Worm (Caenorhabditis elegans) whole organism, L3 larva: Measurements from ENCODE around the gene dhs-14.

Source experiments
- R02D3.7 ChIP-seq: fragments of 150-350 bp; optimal IDR thresholded peaks from 2 replicates; lab custom pipeline; 2014; ENCODE audit warnings: missing biosample characterization, missing genetic modification characterization
- ZK546.5 ChIP-seq: sonication (generic microtip); optimal IDR thresholded peaks from 2 replicates; lab custom pipeline; 2017; ENCODE audit warnings: missing biosample characterization, missing genetic modification characterization
- aly-2 ChIP-seq: fragments of 150-350 bp; optimal IDR thresholded peaks from 2 replicates; lab custom pipeline; 2014; ENCODE audit warnings: missing biosample characterization, missing genetic modification characterization
- ceh-82 ChIP-seq: fragments of 150-350 bp; optimal IDR thresholded peaks from 2 replicates; lab custom pipeline; 2014; ENCODE audit warnings: missing biosample characterization, missing genetic modification characterization
- ceh-9 ChIP-seq: sonication (generic microtip); optimal IDR thresholded peaks from 2 replicates; lab custom pipeline; 2018; ENCODE audit warnings: missing biosample characterization, missing genetic modification characterization
- daf-12 ChIP-seq: fragments of 150-350 bp; optimal IDR thresholded peaks from 2 replicates; lab custom pipeline; 2014; ENCODE audit warnings: missing biosample characterization, missing genetic modification reagents, missing genetic modification characterization
- egl-27 ChIP-seq: sonication (generic microtip); optimal IDR thresholded peaks from 4 replicates; lab custom pipeline; 2017; ENCODE audit warnings: missing biosample characterization, missing genetic modification reagents, missing genetic modification characterization
- egl-5 ChIP-seq: fragments of 150-350 bp; optimal IDR thresholded peaks from 2 replicates; lab custom pipeline; 2017; ENCODE audit warnings: missing biosample characterization, missing genetic modification reagents, missing genetic modification characterization, inconsistent platforms
- elt-3 ChIP-seq, 3 experiments: fragments of 150-350 bp in 1 of 3; sonication (generic microtip) in 2 of 3; optimal IDR thresholded peaks; 2 replicates in 2 of 3; 4 replicates in 1 of 3; lab custom pipeline; 2014 to 2017; ENCODE audit warnings: missing biosample characterization in 3 of 3, missing genetic modification characterization in 3 of 3
- fkh-10 ChIP-seq: sonication (generic microtip); optimal IDR thresholded peaks from 2 replicates; lab custom pipeline; 2017; ENCODE audit warnings: missing biosample characterization, missing genetic modification reagents, missing genetic modification characterization
- fos-1 ChIP-seq: fragments of 150-350 bp; optimal IDR thresholded peaks from 2 replicates; lab custom pipeline; 2014; ENCODE audit warnings: missing biosample characterization, missing genetic modification characterization
- hmg-11 ChIP-seq: sonication (generic microtip); optimal IDR thresholded peaks from 2 replicates; lab custom pipeline; 2016; ENCODE audit warnings: missing genetic modification characterization, missing compliant biosample characterization
- jun-1 ChIP-seq: fragments of 150-350 bp; optimal IDR thresholded peaks from 2 replicates; lab custom pipeline; 2014; ENCODE audit warnings: missing biosample characterization, missing genetic modification reagents, missing genetic modification characterization
- lin-39 ChIP-seq: fragments of 150-350 bp; optimal IDR thresholded peaks from 2 replicates; lab custom pipeline; 2018; ENCODE audit warnings: missing biosample characterization, missing genetic modification reagents, missing genetic modification characterization
- mdl-1 ChIP-seq: fragments of 150-350 bp; optimal IDR thresholded peaks from 2 replicates; lab custom pipeline; 2014; ENCODE audit warnings: missing biosample characterization, missing genetic modification characterization
- mml-1 ChIP-seq: fragments of 150-350 bp; sonication (generic microtip); optimal IDR thresholded peaks from 3 replicates; lab custom pipeline; 2014; ENCODE audit warnings: missing biosample characterization, missing genetic modification characterization
- nfya-1 ChIP-seq: sonication (generic microtip); optimal IDR thresholded peaks from 2 replicates; lab custom pipeline; 2017; ENCODE audit warnings: missing genetic modification characterization, mild to moderate bottlenecking, missing compliant biosample characterization, antibody characterized with exemption, moderate library complexity; ENCODE audit not compliant: insufficient read depth
- nhr-12 ChIP-seq: fragments of 150-350 bp; optimal IDR thresholded peaks from 2 replicates; lab custom pipeline; 2014; ENCODE audit warnings: missing biosample characterization, missing genetic modification characterization
- nhr-23 ChIP-seq: fragments of 150-350 bp; optimal IDR thresholded peaks from 2 replicates; lab custom pipeline; 2014; ENCODE audit warnings: missing biosample characterization, missing genetic modification reagents, missing genetic modification characterization
- nhr-237 ChIP-seq: fragments of 150-350 bp; optimal IDR thresholded peaks from 2 replicates; lab custom pipeline; 2014; ENCODE audit warnings: missing biosample characterization, missing genetic modification characterization
- nhr-67 ChIP-seq: fragments of 150-350 bp; optimal IDR thresholded peaks from 2 replicates; lab custom pipeline; 2014; ENCODE audit warnings: missing biosample characterization, missing genetic modification characterization
- nhr-76 ChIP-seq: fragments of 150-350 bp; sonication (generic microtip); optimal IDR thresholded peaks from 5 replicates; lab custom pipeline; 2014; ENCODE audit warnings: missing biosample characterization, missing genetic modification characterization
- nhr-77 ChIP-seq: fragments of 150-350 bp; optimal IDR thresholded peaks from 2 replicates; lab custom pipeline; 2014; ENCODE audit warnings: missing biosample characterization, missing genetic modification characterization
- pqm-1 ChIP-seq: fragments of 150-350 bp; optimal IDR thresholded peaks from 2 replicates; lab custom pipeline; 2017; ENCODE audit warnings: missing biosample characterization, missing genetic modification characterization, inconsistent platforms
- sea-2 ChIP-seq: fragments of 150-350 bp; sonication (generic microtip); optimal IDR thresholded peaks from 4 replicates; lab custom pipeline; 2014; ENCODE audit warnings: missing biosample characterization, missing genetic modification reagents, missing genetic modification characterization
- snpc-4 ChIP-seq: fragments of 150-350 bp; optimal IDR thresholded peaks from 2 replicates; lab custom pipeline; 2014; ENCODE audit warnings: missing biosample characterization, missing genetic modification characterization
- tbx-2 ChIP-seq: sonication (generic microtip); optimal IDR thresholded peaks from 2 replicates; lab custom pipeline; 2016; ENCODE audit warnings: mild to moderate bottlenecking, missing genetic modification characterization, missing compliant biosample characterization
- unc-39 ChIP-seq: sonication (generic microtip); optimal IDR thresholded peaks from 4 replicates; lab custom pipeline; 2017; ENCODE audit warnings: missing biosample characterization, missing genetic modification characterization
- unc-62 ChIP-seq: fragments of 150-350 bp; sonication (generic microtip); optimal IDR thresholded peaks from 4 replicates; lab custom pipeline; 2014; ENCODE audit warnings: missing biosample characterization, missing genetic modification reagents, missing genetic modification characterization
- zag-1 ChIP-seq: fragments of 150-350 bp; optimal IDR thresholded peaks from 2 replicates; lab custom pipeline; 2014; ENCODE audit warnings: missing biosample characterization, missing genetic modification characterization
- ztf-11 ChIP-seq: fragments of 150-350 bp; optimal IDR thresholded peaks from 2 replicates; lab custom pipeline; 2014; ENCODE audit warnings: missing biosample characterization, missing genetic modification characterization
- ztf-4 ChIP-seq: fragments of 150-350 bp; optimal IDR thresholded peaks from 2 replicates; lab custom pipeline; 2014; ENCODE audit warnings: missing biosample characterization, missing genetic modification characterization

Gene dhs-14

DNA sequence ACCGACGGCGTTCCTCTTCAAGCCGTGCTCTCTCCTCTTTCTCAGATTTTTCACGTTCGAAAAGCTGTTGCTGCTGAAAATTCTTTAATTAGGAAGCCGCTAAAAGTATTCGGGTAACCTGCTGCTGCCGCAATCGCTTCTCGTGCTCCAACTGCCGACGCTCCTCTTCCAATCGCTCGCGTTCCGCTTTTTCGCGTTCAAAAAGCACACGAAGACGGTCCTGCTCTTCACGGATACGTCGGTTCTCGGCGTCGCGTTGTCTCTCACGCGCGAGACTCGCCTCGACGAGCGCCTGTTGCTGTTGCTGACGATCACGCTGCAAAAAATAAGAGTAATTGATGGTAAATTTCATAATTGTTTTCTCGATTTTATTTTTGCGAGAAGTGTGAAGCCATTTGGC, 35.7 kb upstream of the dhs-14 start:
- TF ChIP-seq mdl-1 (tag; lab: Kevin White, UChicago) (no peak), jun-1 (no peak), nhr-23 (no peak)
- TF ChIP-seq, all 47 proteins: peak for 0

DNA sequence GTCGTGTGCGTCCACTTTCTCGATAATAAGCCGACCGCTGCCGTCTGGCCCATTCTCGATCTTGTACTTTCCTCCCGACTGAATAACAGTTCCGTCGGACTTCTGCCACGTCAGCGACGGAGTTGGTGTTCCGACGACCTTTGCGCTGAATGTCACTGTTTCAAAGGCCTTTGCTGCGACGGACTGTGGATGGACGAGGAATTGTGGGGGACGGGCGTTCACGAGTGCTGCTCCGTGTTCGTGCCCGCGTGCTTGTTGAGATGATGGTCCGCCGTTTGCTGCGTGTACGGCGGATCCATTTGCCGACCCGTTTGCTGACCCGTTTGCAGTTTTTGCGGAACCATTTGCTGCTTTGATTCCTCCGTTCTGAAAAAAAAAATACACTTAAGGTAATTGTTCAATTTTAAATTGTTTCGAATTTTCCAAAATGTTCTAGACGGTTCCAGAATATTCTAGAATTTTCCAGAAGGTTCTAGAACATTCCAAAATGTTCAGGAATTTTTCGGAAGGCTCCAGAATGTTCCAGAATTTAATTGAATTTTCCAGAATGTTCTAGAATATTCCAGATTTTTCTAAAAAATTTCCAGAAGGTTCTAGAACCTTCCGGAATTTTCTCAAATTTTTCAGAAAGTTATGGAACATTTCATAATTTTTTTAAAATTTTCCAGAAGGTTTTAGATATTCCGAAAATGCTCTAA, 34.3 kb upstream of the dhs-14 start:
- TF ChIP-seq elt-3 (tag; optimal IDR thresholded peaks at IDR 0.05; lab: Kevin White, UChicago) (no peak), hmg-11 (no peak), ZK546.5 (tag; lab: Kevin White, UChicago) (no peak), pqm-1 (no peak), nhr-23 (no peak), nhr-237 (no peak), ceh-9 (tag; lab: Kevin White, UChicago) (no peak), nhr-67 (tag; lab: Kevin White, UChicago) (no peak), fkh-10 (GFP tag; lab: Kevin White, UChicago) (no peak), ztf-4 (no peak), egl-5 (tag; lab: Kevin White, UChicago) (no peak)
- TF ChIP-seq, all 47 proteins: peak for 0

DNA sequence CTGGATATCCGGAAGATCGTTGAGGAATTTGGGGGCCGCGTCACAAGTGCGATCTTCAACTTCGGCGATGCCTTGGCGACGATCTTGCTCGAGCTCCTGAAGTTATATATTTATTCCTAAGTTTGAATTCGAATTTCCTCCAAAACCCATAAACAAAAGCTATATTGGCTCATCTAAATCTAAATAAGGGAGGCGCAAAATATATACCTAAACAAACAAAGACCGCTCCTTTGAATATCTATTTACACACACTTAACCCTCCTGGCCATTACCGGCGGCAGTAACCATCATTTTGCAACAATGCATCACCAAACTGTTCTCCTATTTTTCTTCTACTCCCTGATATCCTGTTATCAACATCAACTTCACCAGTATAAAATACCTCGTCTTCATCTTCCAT, 31.0 kb upstream of the dhs-14 start, which contains the start of gene F54E2.2:
TSS of gene F54E2.2 (plus strand) at position 301 of the 400 bp plus-strand sequence.
- TF ChIP-seq nhr-76 (tag; lab: Kevin White, UChicago) (no peak), egl-27 (no peak), nhr-77 (tag; lab: Kevin White, UChicago) (no peak), sea-2 (GFP tag; lab: Kevin White, UChicago) (no peak), mml-1 (tag; lab: Kevin White, UChicago) (no peak), nfya-1 (tag; lab: Kevin White, UChicago) (no peak), egl-5 (tag; lab: Kevin White, UChicago) (no peak), R02D3.7 (tag; lab: Kevin White, UChicago) (no peak), daf-12 (tag; lab: Kevin White, UChicago) (no peak), aly-2 (tag; lab: Kevin White, UChicago) (no peak), nhr-23 (no peak), ztf-11 (tag; lab: Kevin White, UChicago) (no peak), hmg-11 (no peak), ZK546.5 (tag; lab: Kevin White, UChicago) (no peak), unc-62 (no peak), pqm-1 (no peak)
- TF ChIP-seq, all 47 proteins: peak for 0

ce11 chrV:2792958-2793357, 28.0 kb upstream of the dhs-14 start:
- TF ChIP-seq ceh-9 (tag; lab: Kevin White, UChicago) (no peak), unc-39 (tag; lab: Kevin White, UChicago) (no peak), ceh-82 (tag; lab: Kevin White, UChicago) (no peak), zag-1 (no peak), snpc-4 (tag; lab: Kevin White, UChicago) (no peak), fos-1 (tag; lab: Kevin White, UChicago) (no peak)

ce11 chrV:2780786-2781185, 15.8 kb upstream of the dhs-14 start, which contains the start of gene R05D8.11:
TSS of gene R05D8.11 (minus strand) at chrV:2780886.
- TF ChIP-seq sea-2 (GFP tag; lab: Kevin White, UChicago) (no peak), nhr-67 (tag; lab: Kevin White, UChicago) (no peak), unc-39 (tag; lab: Kevin White, UChicago) (no peak), lin-39 (tag; lab: Kevin White, UChicago) (no peak), egl-5 (tag; lab: Kevin White, UChicago) (no peak), hmg-11 (no peak), tbx-2 (tag; lab: Kevin White, UChicago) (no peak), nhr-12 (tag; lab: Kevin White, UChicago) (no peak), ceh-82 (tag; lab: Kevin White, UChicago) (no peak), fos-1 (tag; lab: Kevin White, UChicago) (no peak), fkh-10 (GFP tag; lab: Kevin White, UChicago) (no peak)
